Worm (Caenorhabditis elegans) whole organism, late embryonic: Measurements from ENCODE around the gene CD4.8.

Experiments
- elt-2 ChIP-seq: sonication (generic microtip); optimal IDR thresholded peaks from 2 replicates; lab custom pipeline; 2016; ENCODE audit warnings: missing genetic modification reagents, missing genetic modification characterization, missing compliant biosample characterization
- syd-9 ChIP-seq: sonication (generic microtip); optimal IDR thresholded peaks from 2 replicates; lab custom pipeline; 2016; ENCODE audit warnings: mild to moderate bottlenecking, missing genetic modification characterization, moderate library complexity, missing compliant biosample characterization
- ztf-16 ChIP-seq: sonication (generic microtip); optimal IDR thresholded peaks from 2 replicates; lab custom pipeline; 2017; ENCODE audit warnings: missing genetic modification characterization, missing compliant biosample characterization

DNA sequence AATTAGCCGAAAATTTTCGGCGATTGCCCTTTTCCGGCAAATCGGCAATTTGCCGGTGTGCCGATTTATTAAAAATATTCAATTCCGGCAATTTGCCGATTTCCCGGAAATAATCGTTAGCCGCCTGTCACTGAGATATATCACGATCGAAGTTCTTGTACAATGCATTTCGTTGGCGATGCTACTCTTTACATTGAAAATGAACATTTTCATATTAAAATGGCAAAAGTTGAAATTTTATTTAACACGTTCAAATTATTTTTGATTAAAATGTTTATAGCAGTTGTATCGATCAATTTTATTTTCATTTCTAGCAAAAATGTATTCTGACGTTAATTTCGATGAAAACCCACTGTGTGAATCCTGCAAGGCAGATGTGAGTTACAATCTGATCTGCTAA is 13.6 kb upstream of the CD4.8 start, which contains the start of gene M03E7.3:
- TF ChIP-seq ztf-16 (tag; lab: Kevin White, UChicago): no peak
- no peak for TF ChIP-seq elt-2 (tag; lab: Kevin White, UChicago)
- TF ChIP-seq syd-9 (tag; lab: Kevin White, UChicago): no peak
